Fruit fly (Drosophila melanogaster): Measurements from ENCODE around the gene CG33500.
A peak's percentile ranks its signal among the peaks of the same experiment; 100 is the strongest.

The CG33500 gene

DNA sequence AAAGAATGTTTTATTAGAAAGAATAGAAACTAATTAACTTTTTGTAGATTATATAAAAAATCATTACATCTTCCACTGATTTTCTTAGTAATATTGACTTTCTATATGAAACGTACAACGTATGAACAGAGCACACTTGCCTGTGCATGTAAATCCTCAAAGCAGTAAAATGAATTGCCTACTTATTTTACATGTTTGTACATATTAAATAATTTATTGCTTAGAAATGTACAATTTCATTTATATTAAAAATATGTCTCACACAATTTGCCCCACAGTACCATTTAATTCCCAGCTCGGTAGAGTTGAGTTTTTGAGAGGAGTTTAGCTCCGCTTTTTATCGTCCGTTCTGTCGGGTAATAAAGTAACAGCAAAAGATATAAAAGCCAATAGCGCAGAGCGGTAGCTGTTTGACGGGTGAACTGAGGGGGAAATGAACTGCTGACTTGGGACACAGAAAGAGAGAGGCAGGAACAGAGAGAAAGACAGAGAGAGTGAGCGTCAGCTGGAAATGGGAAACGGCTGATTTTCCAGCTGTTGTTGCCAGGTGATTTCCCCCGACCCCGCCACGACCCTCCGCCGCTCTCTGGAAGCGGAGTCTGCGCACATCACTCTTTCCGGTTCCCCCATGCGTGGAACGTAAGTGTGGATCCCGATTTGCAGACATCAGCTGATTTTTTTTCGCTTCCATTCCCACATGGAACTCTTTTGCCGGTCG lies 15.2 kb upstream of the CG33500 start (continued):
- TF ChIP-seq toy (GFP tag; IDR thresholded peaks at IDR 0.05) (no peak), gem (tag; optimal IDR thresholded peaks at IDR 0.05) (peak; percentile 0), CG13775 (GFP tag; optimal IDR thresholded peaks at IDR 0.05) (no peak), CG4360 (GFP tag; IDR thresholded peaks at IDR 0.05) (no peak), E2f2 (GFP tag; IDR thresholded peaks at IDR 0.05) (no peak), CG30431 (GFP tag; optimal IDR thresholded peaks at IDR 0.05) (no peak), vnd (GFP tag; IDR thresholded peaks at IDR 0.05; ENCODE audit: partially characterized antibody) (no peak), Hand (GFP tag; optimal IDR thresholded peaks at IDR 0.05) (peak; percentile 45), CG8944 (GFP tag; optimal IDR thresholded peaks at IDR 0.05) (no peak), CTCF (GFP tag; optimal IDR thresholded peaks at IDR 0.05) (peak; percentile 6), CG3281 (GFP tag; optimal IDR thresholded peaks at IDR 0.05) (no peak), CG18011 (GFP tag; optimal IDR thresholded peaks at IDR 0.05) (no peak), crc (GFP tag; optimal IDR thresholded peaks at IDR 0.05) (no peak), cwo (GFP tag; optimal IDR thresholded peaks at IDR 0.05) (no peak), CG9876 (GFP tag; optimal IDR thresholded peaks at IDR 0.05) (no peak), Fer2 (tag; optimal IDR thresholded peaks at IDR 0.05) (no peak), bowl (GFP tag; IDR thresholded peaks at IDR 0.05) (no peak), pzg (GFP tag; optimal IDR thresholded peaks at IDR 0.05) (peak; percentile 1), trh (GFP tag; optimal IDR thresholded peaks at IDR 0.05) (no peak), CG31365 (tag; optimal IDR thresholded peaks at IDR 0.05) (peak; percentile 40), Xbp1 (GFP tag; optimal IDR thresholded peaks at IDR 0.05) (no peak), pita (GFP tag; optimal IDR thresholded peaks at IDR 0.05) (no peak), CG16813 (GFP tag; IDR thresholded peaks at IDR 0.05; ENCODE audit: partially characterized antibody) (no peak), CG14965 (GFP tag; optimal IDR thresholded peaks at IDR 0.05; ENCODE audit: borderline replicate concordance) (no peak), Doc2 (GFP tag; IDR thresholded peaks at IDR 0.05) (no peak), CHES-1-like (GFP tag; optimal IDR thresholded peaks at IDR 0.05) (no peak), CG1647 (GFP tag; optimal IDR thresholded peaks at IDR 0.05) (no peak), CG16863 (GFP tag; optimal IDR thresholded peaks at IDR 0.05) (no peak), BtbVII (GFP tag; optimal IDR thresholded peaks at IDR 0.05) (peak; percentile 46), maf-S (GFP tag; optimal IDR thresholded peaks at IDR 0.05) (no peak), CG17328 (GFP tag; IDR thresholded peaks at IDR 0.05) (peak; percentile 30; the same call in 1 of the 2 replicates), HHEX (GFP tag; optimal IDR thresholded peaks at IDR 0.05) (peak; percentile 51), Awh (GFP tag; IDR thresholded peaks at IDR 0.05) (no peak; the same call in 1 of the 2 replicates), CG6689 (GFP tag; IDR thresholded peaks at IDR 0.05) (no peak), emc (GFP tag; optimal IDR thresholded peaks at IDR 0.05) (no peak), fd64A (GFP tag; optimal IDR thresholded peaks at IDR 0.05) (peak; percentile 14), Nf-YA (GFP tag; IDR thresholded peaks at IDR 0.05) (no peak), z (GFP tag; IDR thresholded peaks at IDR 0.05) (peak; percentile 53; the same call in 1 of the 3 replicates), CG5180 (GFP tag; optimal IDR thresholded peaks at IDR 0.05) (peak; percentile 28), az2 (GFP tag; optimal IDR thresholded peaks at IDR 0.05) (no peak), Sry-δ (GFP tag; optimal IDR thresholded peaks at IDR 0.05) (no peak), Dip2 (GFP tag; IDR thresholded peaks at IDR 0.05) (no peak), schlank (tag; optimal IDR thresholded peaks at IDR 0.05) (no peak), CG12942 (GFP tag; optimal IDR thresholded peaks at IDR 0.05) (no peak), dpn (GFP tag; optimal IDR thresholded peaks at IDR 0.05) (no peak), CG9797 (GFP tag; optimal IDR thresholded peaks at IDR 0.05) (no peak), Lim3 (GFP tag; IDR thresholded peaks at IDR 0.05) (no peak), CG12104 (GFP tag; optimal IDR thresholded peaks at IDR 0.05) (no peak), CG31441 (GFP tag; IDR thresholded peaks at IDR 0.05) (0 out of 2 replicates have a peak, but pooled peaks have one; percentile 9), Usf (GFP tag; optimal IDR thresholded peaks at IDR 0.05) (no peak)

Data from whole organism, embryonic.